Worm (Caenorhabditis elegans): ENCODE data around the gene K05F1.10.

- no peak for TF ChIP-seq unc-86 (tag; optimal IDR thresholded peaks at IDR 0.05)
- no peak for TF ChIP-seq ceh-9 (tag; optimal IDR thresholded peaks at IDR 0.05)
Measured at ce11 chrII:5810230-5810629, 5.0 kb upstream of the K05F1.10 start, which contains the start of the genes msp-64 and ZK1248.5.
